Fruit fly (Drosophila melanogaster) whole organism, wandering third instar larva: ENCODE results near the gene CG33500.

Source experiments
- CG32264 ChIP-seq: fragments of 200-800 bp; sonication (Bioruptor generic); optimal IDR thresholded peaks from 2 replicates; lab custom pipeline; 2016; ENCODE audit warnings: missing biosample characterization, missing genetic modification characterization
- CrebA ChIP-seq: fragments of 200-800 bp; sonication (Bioruptor generic); optimal IDR thresholded peaks from 2 replicates; lab custom pipeline; 2016; ENCODE audit warnings: missing biosample characterization, mild to moderate bottlenecking, missing genetic modification characterization, borderline replicate concordance
- Dif ChIP-seq: fragments of 200-275, 200-300 bp; sonication (Bioruptor generic); optimal IDR thresholded peaks from 2 replicates; lab custom pipeline; 2018; ENCODE audit warnings: missing biosample characterization, missing genetic modification characterization; ENCODE audit not compliant: partially characterized antibody
- GATAd ChIP-seq: sonication (Bioruptor generic); optimal IDR thresholded peaks from 2 replicates; lab custom pipeline; 2016; ENCODE audit warnings: missing biosample characterization, missing genetic modification characterization
- HLH106 ChIP-seq: fragments of 200-800 bp; optimal IDR thresholded peaks from 3 replicates; lab custom pipeline; 2019; ENCODE audit warnings: missing biosample characterization, mild to moderate bottlenecking, missing genetic modification characterization, moderate library complexity
- Hr78 ChIP-seq: fragments of >200 bp; optimal IDR thresholded peaks from 2 replicates; lab custom pipeline; 2017; ENCODE audit warnings: missing biosample characterization, missing genetic modification characterization
- Hr83 ChIP-seq: fragments of 200-300 bp; sonication (Bioruptor generic); optimal IDR thresholded peaks from 2 replicates; lab custom pipeline; 2016; ENCODE audit warnings: missing biosample characterization, mild to moderate bottlenecking, missing genetic modification characterization, moderate library complexity; ENCODE audit not compliant: poor library complexity, severe bottlenecking
- Mio ChIP-seq: sonication (Bioruptor generic); optimal IDR thresholded peaks from 2 replicates; lab custom pipeline; 2016; ENCODE audit warnings: missing biosample characterization, missing genetic modification characterization
- Myc ChIP-seq: fragments of >200 bp; optimal IDR thresholded peaks from 2 replicates; lab custom pipeline; 2017
- N ChIP-seq: fragments of >200 bp; optimal IDR thresholded peaks from 2 replicates; lab custom pipeline; 2018; ENCODE audit warnings: missing biosample characterization, missing external identifiers, missing genetic modification characterization
- OdsH ChIP-seq: fragments of 200-800 bp; sonication (Bioruptor generic); optimal IDR thresholded peaks from 2 replicates; lab custom pipeline; 2016; ENCODE audit warnings: missing biosample characterization, mild to moderate bottlenecking, missing genetic modification characterization
- Rel ChIP-seq, 2 experiments: fragments of 200-800 bp; sonication (Bioruptor generic) in 1 of 2; optimal IDR thresholded peaks; 2 replicates in 1 of 2; 3 replicates in 1 of 2; lab custom pipeline; 2016 to 2019; ENCODE audit warnings: mild to moderate bottlenecking in 2 of 2, missing biosample characterization in 2 of 2, missing genetic modification characterization in 2 of 2, moderate library complexity in 1 of 2
- Sp1 ChIP-seq: fragments of 200-800 bp; sonication (Bioruptor generic); optimal IDR thresholded peaks from 3 replicates; lab custom pipeline; 2019; ENCODE audit warnings: missing biosample characterization, mild to moderate bottlenecking, missing genetic modification characterization, moderate library complexity
- Vsx2 ChIP-seq: fragments of 200-300, 225-300 bp; sonication (Bioruptor generic); optimal IDR thresholded peaks from 2 replicates; lab custom pipeline; 2018; ENCODE audit warnings: missing biosample characterization, missing genetic modification characterization; ENCODE audit not compliant: partially characterized antibody
- br ChIP-seq: fragments of 200-800 bp; sonication (Bioruptor generic); optimal IDR thresholded peaks from 2 replicates; lab custom pipeline; 2016; ENCODE audit warnings: missing biosample characterization, missing genetic modification characterization
- brk ChIP-seq: fragments of 200-800 bp; sonication (Bioruptor generic); optimal IDR thresholded peaks from 2 replicates; lab custom pipeline; 2016; ENCODE audit warnings: missing biosample characterization, mild to moderate bottlenecking, missing genetic modification characterization
- dl ChIP-seq, 2 experiments: fragments of 175-275, 200-275 bp in 1 of 2; fragments of 200-275 bp in 1 of 2; sonication (Bioruptor generic); optimal IDR thresholded peaks; lab custom pipeline; 2018; ENCODE audit warnings: mild to moderate bottlenecking in 2 of 2, missing biosample characterization in 2 of 2, missing genetic modification characterization in 2 of 2, moderate library complexity in 2 of 2; ENCODE audit not compliant: partially characterized antibody in 2 of 2, insufficient read depth in 1 of 2
- dmrt93B ChIP-seq: fragments of 200-800 bp; sonication (Bioruptor generic); optimal IDR thresholded peaks from 2 replicates; lab custom pipeline; 2018; ENCODE audit warnings: missing biosample characterization, mild to moderate bottlenecking, missing genetic modification characterization
- dsf ChIP-seq: sonication (Bioruptor generic); optimal IDR thresholded peaks from 2 replicates; lab custom pipeline; 2016; ENCODE audit warnings: missing biosample characterization, missing genetic modification characterization, borderline replicate concordance
- ey ChIP-seq: fragments of 200-800 bp; sonication (Bioruptor generic); optimal IDR thresholded peaks from 2 replicates; lab custom pipeline; 2016; ENCODE audit warnings: missing biosample characterization, missing genetic modification characterization
- foxo ChIP-seq, 2 experiments: fragments of 200-800 bp; sonication (Bioruptor generic); optimal IDR thresholded peaks; 2 replicates in 1 of 2; 3 replicates in 1 of 2; lab custom pipeline; 2016 to 2017; ENCODE audit warnings: missing biosample characterization in 2 of 2, missing genetic modification characterization in 2 of 2
- fru ChIP-seq: fragments of 200-800 bp; sonication (Bioruptor generic); optimal IDR thresholded peaks from 3 replicates; lab custom pipeline; 2016; ENCODE audit warnings: missing biosample characterization, mild to moderate bottlenecking, missing genetic modification characterization
- h ChIP-seq: fragments of 200-800 bp; sonication (Bioruptor generic); optimal IDR thresholded peaks from 3 replicates; lab custom pipeline; 2016; ENCODE audit warnings: missing biosample characterization, mild to moderate bottlenecking, missing genetic modification characterization
- lola ChIP-seq: fragments of >200 bp; optimal IDR thresholded peaks from 2 replicates; lab custom pipeline; 2017; ENCODE audit warnings: missing biosample characterization, missing genetic modification characterization
- pan ChIP-seq: fragments of >200 bp; optimal IDR thresholded peaks from 2 replicates; lab custom pipeline; 2017
- psq ChIP-seq: fragments of 200-800 bp; sonication (Bioruptor generic); optimal IDR thresholded peaks from 3 replicates; lab custom pipeline; 2017; ENCODE audit warnings: missing biosample characterization, mild to moderate bottlenecking, missing genetic modification characterization, moderate library complexity
- rgr ChIP-seq: fragments of 200-800 bp; sonication (Bioruptor generic); optimal IDR thresholded peaks from 3 replicates; lab custom pipeline; 2016; ENCODE audit warnings: missing biosample characterization, mild to moderate bottlenecking, missing genetic modification characterization
- sv ChIP-seq: fragments of 200-800 bp; sonication (Bioruptor generic); optimal IDR thresholded peaks from 3 replicates; lab custom pipeline; 2016; ENCODE audit warnings: missing biosample characterization, missing genetic modification characterization
- tai ChIP-seq: sonication (Bioruptor generic); optimal IDR thresholded peaks from 2 replicates; lab custom pipeline; 2016; ENCODE audit warnings: missing biosample characterization, missing genetic modification characterization
- usp ChIP-seq: fragments of >200 bp; optimal IDR thresholded peaks from 2 replicates; lab custom pipeline; 2017; ENCODE audit warnings: missing biosample characterization, missing genetic modification characterization
- woc ChIP-seq: sonication (Bioruptor generic); optimal IDR thresholded peaks from 2 replicates; lab custom pipeline; 2016; ENCODE audit warnings: missing biosample characterization, mild to moderate bottlenecking, missing genetic modification characterization

The CG33500 gene

dm6 chr3L:11533704-11534319 is 25.4 kb downstream of the CG33500 start (continued):
- peak; percentile 33 for TF ChIP-seq tai (GFP tag; lab: Kevin White, UChicago)

DNA sequence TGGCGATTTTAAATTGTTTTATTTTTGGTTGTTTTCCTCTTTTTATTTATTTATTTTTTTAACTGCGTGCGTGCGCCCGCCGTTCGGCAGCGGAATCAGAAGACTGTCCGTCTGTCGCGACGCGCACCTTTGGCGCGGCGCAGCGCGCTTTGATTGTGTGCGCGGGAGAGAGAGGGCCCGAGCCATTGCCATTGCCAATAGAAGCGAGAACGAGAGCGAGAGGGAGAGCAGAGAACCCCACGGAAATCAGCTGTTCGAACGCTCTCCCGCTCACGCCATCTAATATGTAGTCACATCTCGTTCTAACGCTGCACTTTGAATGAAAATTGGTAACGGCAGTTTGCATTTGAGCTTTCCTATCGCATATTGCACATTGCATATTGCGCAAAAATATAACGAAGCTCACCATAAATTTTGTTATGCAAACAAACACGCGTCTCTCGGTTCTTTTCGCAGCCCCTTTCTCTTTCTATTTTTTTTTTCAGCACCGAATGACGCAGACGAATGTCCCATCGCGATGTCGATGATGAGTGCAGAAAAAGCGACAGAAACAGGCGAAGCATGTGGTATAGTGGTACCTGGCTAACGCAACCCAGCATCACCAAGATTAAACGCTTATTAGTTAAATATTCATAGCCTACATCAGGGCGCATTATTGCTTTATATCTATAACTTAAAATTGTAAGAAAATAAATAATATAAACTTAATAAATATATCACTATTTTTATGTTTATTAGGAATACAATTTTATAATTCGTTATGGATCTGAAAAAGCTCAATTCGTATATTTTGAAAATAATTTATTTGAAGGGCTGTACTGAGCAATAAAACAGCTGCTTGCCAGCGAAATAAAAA is 26.2 kb downstream of the CG33500 start:
- no peak for TF ChIP-seq br (GFP tag; lab: Kevin White, UChicago)
- peak; percentile 39 for TF ChIP-seq rgr (GFP tag; lab: Kevin White, UChicago)
- TF ChIP-seq h (GFP tag; lab: Kevin White, UChicago): peak; percentile 42
- TF ChIP-seq dl (GFP tag; optimal IDR thresholded peaks at IDR 0.05; lab: Kevin White, UChicago; ENCODE audit: insufficient read depth in 1 of 2, partially characterized antibody in 2 of 2): peak; percentile 46 to 79
- peak; percentile 4 for TF ChIP-seq Sp1 (GFP tag; lab: Kevin White, UChicago)
- TF ChIP-seq OdsH: peak; percentile 34
- TF ChIP-seq psq: peak; percentile 30
- no peak for TF ChIP-seq Rel (GFP tag; optimal IDR thresholded peaks at IDR 0.05; lab: Kevin White, UChicago)
- peak; percentile 34 for TF ChIP-seq Rel (tag; optimal IDR thresholded peaks at IDR 0.05; lab: Kevin White, UChicago)
- TF ChIP-seq GATAd (GFP tag; lab: Kevin White, UChicago): no peak
- peak; percentile 8 for TF ChIP-seq Hr83 (GFP tag; lab: Kevin White, UChicago)
- no peak for TF ChIP-seq sv
- TF ChIP-seq Dif: peak; percentile 92
- peak in 1 of 2 experiments; percentile 15 for TF ChIP-seq foxo (GFP tag; optimal IDR thresholded peaks at IDR 0.05; lab: Kevin White, UChicago)
- peak; percentile 50 for TF ChIP-seq Vsx2 (GFP tag; lab: Kevin White, UChicago)
- no peak for TF ChIP-seq Hr78 (GFP tag; lab: Kevin White, UChicago)
- TF ChIP-seq HLH106 (tag; lab: Kevin White, UChicago): peak; percentile 31
- no peak for TF ChIP-seq tai (GFP tag; lab: Kevin White, UChicago)
- peak; percentile 18 for TF ChIP-seq N (GFP tag; lab: Kevin White, UChicago)
- no peak for TF ChIP-seq pan

dm6 chr3L:11536132-11536531 is 27.7 kb downstream of the CG33500 start:
- TF ChIP-seq HLH106 (tag; lab: Kevin White, UChicago) (peak; percentile 19), CG32264 (GFP tag; lab: Kevin White, UChicago) (no peak), foxo (GFP tag; optimal IDR thresholded peaks at IDR 0.05; lab: Kevin White, UChicago) (peak in 1 of 2 experiments; percentile 21), lola (no peak), br (GFP tag; lab: Kevin White, UChicago) (no peak), Mio (no peak), Hr83 (GFP tag; lab: Kevin White, UChicago) (no peak), Vsx2 (GFP tag; lab: Kevin White, UChicago) (no peak), Rel (GFP tag; optimal IDR thresholded peaks at IDR 0.05; lab: Kevin White, UChicago) (no peak), Rel (tag; optimal IDR thresholded peaks at IDR 0.05; lab: Kevin White, UChicago) (no peak), Myc (lab: Kevin White, UChicago) (no peak), fru (GFP tag; lab: Kevin White, UChicago) (no peak), CrebA (GFP tag; lab: Kevin White, UChicago) (no peak), ey (GFP tag; lab: Kevin White, UChicago) (no peak), h (GFP tag; lab: Kevin White, UChicago) (peak; percentile 36), usp (GFP tag; lab: Kevin White, UChicago) (no peak), tai (GFP tag; lab: Kevin White, UChicago) (no peak), dmrt93B (GFP tag; lab: Kevin White, UChicago) (no peak), Hr78 (GFP tag; lab: Kevin White, UChicago) (no peak), dsf (GFP tag; lab: Kevin White, UChicago) (no peak), dl (GFP tag; optimal IDR thresholded peaks at IDR 0.05; lab: Kevin White, UChicago; ENCODE audit: insufficient read depth in 1 of 2, partially characterized antibody in 2 of 2) (no peak), woc (no peak), brk (no peak)
